Worm (Caenorhabditis elegans) whole organism, L2 larva: Measurements from ENCODE around the gene C45B11.5.
A peak's percentile ranks its signal among the peaks of the same experiment; 100 is the strongest.

Experiments used
- F13H6.1 ChIP-seq: sonication (generic microtip); optimal IDR thresholded peaks from 2 replicates; lab custom pipeline; 2016; ENCODE audit warnings: missing genetic modification characterization, missing compliant biosample characterization
- Y55F3AM.14 ChIP-seq: fragments of 200-800 bp; sonication (Bioruptor generic); optimal IDR thresholded peaks from 2 replicates; lab custom pipeline; 2018; ENCODE audit warnings: mild to moderate bottlenecking, missing genetic modification characterization, missing compliant biosample characterization
- alr-1 ChIP-seq: fragments of 150-350 bp; optimal IDR thresholded peaks from 2 replicates; lab custom pipeline; 2014; ENCODE audit warnings: missing biosample characterization, missing genetic modification characterization
- aly-2 ChIP-seq: fragments of 150-350 bp; optimal IDR thresholded peaks from 2 replicates; lab custom pipeline; 2014; ENCODE audit warnings: missing biosample characterization, missing genetic modification characterization
- blmp-1 ChIP-seq: sonication (generic microtip); optimal IDR thresholded peaks from 2 replicates; lab custom pipeline; 2017; ENCODE audit warnings: missing genetic modification characterization, mild to moderate bottlenecking, missing compliant biosample characterization, antibody characterized with exemption, moderate library complexity; ENCODE audit not compliant: insufficient read depth
- ceh-16 ChIP-seq: fragments of 150-350 bp; optimal IDR thresholded peaks from 2 replicates; lab custom pipeline; 2014; ENCODE audit warnings: missing biosample characterization, missing genetic modification characterization
- ceh-82 ChIP-seq: fragments of 150-350 bp; optimal IDR thresholded peaks from 2 replicates; lab custom pipeline; 2014; ENCODE audit warnings: missing biosample characterization, missing genetic modification characterization
- crh-2 ChIP-seq: sonication (generic microtip); optimal IDR thresholded peaks from 2 replicates; lab custom pipeline; 2017; ENCODE audit warnings: missing biosample characterization, missing genetic modification characterization
- egl-27 ChIP-seq: sonication (generic microtip); optimal IDR thresholded peaks from 3 replicates; lab custom pipeline; 2017; ENCODE audit warnings: missing biosample characterization, missing genetic modification reagents, missing genetic modification characterization
- elt-1 ChIP-seq: fragments of 150-350 bp; optimal IDR thresholded peaks from 2 replicates; lab custom pipeline; 2014; ENCODE audit warnings: missing biosample characterization, missing genetic modification characterization
- elt-3 ChIP-seq: sonication (generic microtip); optimal IDR thresholded peaks from 2 replicates; lab custom pipeline; 2017; ENCODE audit warnings: missing biosample characterization, missing genetic modification characterization
- fos-1 ChIP-seq: fragments of 150-350 bp; optimal IDR thresholded peaks from 2 replicates; lab custom pipeline; 2014; ENCODE audit warnings: missing biosample characterization, missing genetic modification characterization
- gmeb-1 ChIP-seq: fragments of 150-350 bp; optimal IDR thresholded peaks from 2 replicates; lab custom pipeline; 2014; ENCODE audit warnings: missing biosample characterization, missing genetic modification characterization
- lin-11 ChIP-seq: fragments of 150-350 bp; sonication (generic microtip); optimal IDR thresholded peaks from 2 replicates; lab custom pipeline; 2014; ENCODE audit warnings: missing biosample characterization, missing genetic modification characterization, inconsistent platforms, mixed read lengths
- lin-13 ChIP-seq: fragments of 150-350 bp; optimal IDR thresholded peaks from 2 replicates; lab custom pipeline; 2014; ENCODE audit warnings: missing biosample characterization, missing genetic modification reagents, missing genetic modification characterization
- lsy-2 ChIP-seq, 2 experiments: fragments of 150-350 bp in 1 of 2; sonication (generic microtip) in 1 of 2; optimal IDR thresholded peaks; 2 replicates each; lab custom pipeline; 2014 to 2017; ENCODE audit warnings: missing biosample characterization in 2 of 2, missing genetic modification characterization in 2 of 2
- mab-5 ChIP-seq: fragments of 150-350 bp; optimal IDR thresholded peaks from 2 replicates; lab custom pipeline; 2014; ENCODE audit warnings: missing biosample characterization, missing genetic modification characterization
- mbf-1 ChIP-seq: sonication (generic microtip); optimal IDR thresholded peaks from 2 replicates; lab custom pipeline; 2017; ENCODE audit warnings: missing biosample characterization, missing genetic modification characterization
- mdl-1 ChIP-seq, 2 experiments: fragments of 150-350 bp in 1 of 2; sonication (generic microtip) in 1 of 2; optimal IDR thresholded peaks; 2 replicates each; lab custom pipeline; 2017; ENCODE audit warnings: missing biosample characterization in 2 of 2, missing genetic modification characterization in 2 of 2
- nhr-10 ChIP-seq: sonication (generic microtip); optimal IDR thresholded peaks from 2 replicates; lab custom pipeline; 2017; ENCODE audit warnings: missing biosample characterization, missing genetic modification characterization
- nhr-11 ChIP-seq: fragments of 150-350 bp; optimal IDR thresholded peaks from 2 replicates; lab custom pipeline; 2014; ENCODE audit warnings: missing biosample characterization, missing genetic modification characterization
- nhr-12 ChIP-seq: fragments of 150-350 bp; optimal IDR thresholded peaks from 2 replicates; lab custom pipeline; 2014; ENCODE audit warnings: missing biosample characterization, missing genetic modification characterization
- nhr-129 ChIP-seq: fragments of 150-350 bp; optimal IDR thresholded peaks from 2 replicates; lab custom pipeline; 2014; ENCODE audit warnings: missing biosample characterization, missing genetic modification characterization
- nhr-21 ChIP-seq: fragments of 150-350 bp; optimal IDR thresholded peaks from 2 replicates; lab custom pipeline; 2014; ENCODE audit warnings: missing biosample characterization, missing genetic modification characterization
- nhr-23 ChIP-seq: fragments of 150-350 bp; optimal IDR thresholded peaks from 2 replicates; lab custom pipeline; 2014; ENCODE audit warnings: missing biosample characterization, missing genetic modification reagents, missing genetic modification characterization
- nhr-25 ChIP-seq: fragments of 150-350 bp; sonication (generic microtip); optimal IDR thresholded peaks from 3 replicates; lab custom pipeline; 2014; ENCODE audit warnings: missing biosample characterization, missing genetic modification characterization
- nhr-6 ChIP-seq: fragments of 150-350 bp; optimal IDR thresholded peaks from 2 replicates; lab custom pipeline; 2014; ENCODE audit warnings: missing biosample characterization, missing genetic modification characterization
- peb-1 ChIP-seq: fragments of 150-350 bp; optimal IDR thresholded peaks from 2 replicates; lab custom pipeline; 2014; ENCODE audit warnings: missing biosample characterization, missing genetic modification characterization
- sem-4 ChIP-seq: fragments of 150-350 bp; optimal IDR thresholded peaks from 2 replicates; lab custom pipeline; 2014; ENCODE audit warnings: missing biosample characterization, missing genetic modification reagents, missing genetic modification characterization
- skn-1 ChIP-seq: sonication (generic microtip); optimal IDR thresholded peaks from 2 replicates; lab custom pipeline; 2017; ENCODE audit warnings: missing biosample characterization, missing genetic modification characterization
- sma-3 ChIP-seq: sonication (generic microtip); optimal IDR thresholded peaks from 2 replicates; lab custom pipeline; 2016; ENCODE audit warnings: missing genetic modification reagents, missing genetic modification characterization, missing compliant biosample characterization
- sma-9 ChIP-seq, 2 experiments: fragments of 150-350 bp in 1 of 2; sonication (generic microtip) in 1 of 2; optimal IDR thresholded peaks; 2 replicates each; lab custom pipeline; 2014 to 2016; ENCODE audit warnings: missing genetic modification characterization in 2 of 2, mild to moderate bottlenecking in 1 of 2, missing biosample characterization in 1 of 2, missing compliant biosample characterization in 1 of 2, missing genetic modification reagents in 1 of 2, moderate library complexity in 1 of 2
- snpc-4 ChIP-seq: fragments of 150-350 bp; optimal IDR thresholded peaks from 2 replicates; lab custom pipeline; 2014; ENCODE audit warnings: missing biosample characterization, missing genetic modification characterization
- unc-39 ChIP-seq: fragments of 150-350 bp; optimal IDR thresholded peaks from 2 replicates; lab custom pipeline; 2014; ENCODE audit warnings: missing biosample characterization, missing genetic modification characterization
- unc-55 ChIP-seq: fragments of 150-350 bp; sonication (generic microtip); optimal IDR thresholded peaks from 3 replicates; lab custom pipeline; 2014; ENCODE audit warnings: missing biosample characterization, missing genetic modification reagents, missing genetic modification characterization
- unc-62 ChIP-seq: fragments of 150-350 bp; optimal IDR thresholded peaks from 2 replicates; lab custom pipeline; 2014; ENCODE audit warnings: missing biosample characterization, missing genetic modification reagents, missing genetic modification characterization
- ztf-1 ChIP-seq: fragments of 200-800 bp; sonication (Bioruptor generic); conservative IDR thresholded peaks from 2 replicates; pipeline ENCODE4 v1.3.6; 2022; ENCODE audit warnings: missing genetic modification characterization, missing compliant biosample characterization
- ztf-11 ChIP-seq: sonication (generic microtip); optimal IDR thresholded peaks from 2 replicates; lab custom pipeline; 2017; ENCODE audit warnings: missing biosample characterization, missing genetic modification characterization
- ztf-4 ChIP-seq: fragments of 150-350 bp; optimal IDR thresholded peaks from 2 replicates; lab custom pipeline; 2014; ENCODE audit warnings: missing biosample characterization, missing genetic modification characterization

The C45B11.5 gene

ce11 chrV:11069277-11069676, 27.7 kb downstream of the C45B11.5 start, which contains the start of gene T04C12.8:
T04C12.8 (minus strand) TSS chrV:11069358.
- peak; percentile 31 for TF ChIP-seq F13H6.1 (tag; lab: Kevin White, UChicago)
- TF ChIP-seq blmp-1 (tag; lab: Kevin White, UChicago): no peak
- no peak for TF ChIP-seq ztf-11 (tag; lab: Kevin White, UChicago)
- TF ChIP-seq lin-11 (tag; lab: Kevin White, UChicago): no peak
- TF ChIP-seq ztf-1 (GFP tag; lab: Robert Waterston, UW): no peak
- peak; percentile 62 for TF ChIP-seq crh-2
- TF ChIP-seq egl-27 (tag; lab: Kevin White, UChicago): peak; percentile 15
- peak in 1 of 2 experiments; percentile 33 for TF ChIP-seq mdl-1 (tag; optimal IDR thresholded peaks at IDR 0.05; lab: Kevin White, UChicago)
- no peak for TF ChIP-seq nhr-12
- peak in 1 of 2 experiments; percentile 46 for TF ChIP-seq lsy-2 (tag; optimal IDR thresholded peaks at IDR 0.05; lab: Kevin White, UChicago)
- TF ChIP-seq mab-5 (tag; lab: Kevin White, UChicago): no peak
- no peak for TF ChIP-seq mbf-1 (tag; lab: Kevin White, UChicago)
- TF ChIP-seq alr-1 (tag; lab: Kevin White, UChicago): no peak
- no peak for TF ChIP-seq elt-3
- no peak for TF ChIP-seq sem-4
- no peak for TF ChIP-seq unc-39 (tag; lab: Kevin White, UChicago)
- TF ChIP-seq Y55F3AM.14 (GFP tag; lab: Kevin White, UChicago): no peak
- no peak for TF ChIP-seq snpc-4
- TF ChIP-seq nhr-21 (tag; lab: Kevin White, UChicago): peak; percentile 5
- TF ChIP-seq unc-62: no peak
- TF ChIP-seq elt-1 (tag; lab: Kevin White, UChicago): no peak
- no peak for TF ChIP-seq peb-1 (tag; lab: Kevin White, UChicago)
- TF ChIP-seq sma-9 (GFP tag; optimal IDR thresholded peaks at IDR 0.05; lab: Kevin White, UChicago): peak; percentile 51
- no peak for TF ChIP-seq sma-9 (tag; optimal IDR thresholded peaks at IDR 0.05; lab: Kevin White, UChicago)
- TF ChIP-seq skn-1 (tag; lab: Kevin White, UChicago): peak; percentile 78
- TF ChIP-seq unc-55 (GFP tag; lab: Kevin White, UChicago): no peak
- peak; percentile 11 for TF ChIP-seq sma-3 (GFP tag; lab: Kevin White, UChicago)
- no peak for TF ChIP-seq nhr-6 (tag; lab: Kevin White, UChicago)
- no peak for TF ChIP-seq nhr-129 (tag; lab: Kevin White, UChicago)
- TF ChIP-seq ztf-4: no peak
- TF ChIP-seq ceh-82 (tag; lab: Kevin White, UChicago): no peak
- no peak for TF ChIP-seq ceh-16 (tag; lab: Kevin White, UChicago)
- TF ChIP-seq nhr-11 (tag; lab: Kevin White, UChicago): no peak
- TF ChIP-seq gmeb-1 (tag; lab: Kevin White, UChicago): peak; percentile 18
- TF ChIP-seq aly-2 (tag; lab: Kevin White, UChicago): no peak
- TF ChIP-seq fos-1 (tag; lab: Kevin White, UChicago): peak; percentile 86
- TF ChIP-seq nhr-10 (tag; lab: Kevin White, UChicago): no peak
- peak; percentile 13 for TF ChIP-seq nhr-25
- TF ChIP-seq lin-13 (GFP tag; lab: Kevin White, UChicago): no peak

ce11 chrV:11070388-11070787, 28.8 kb downstream of the C45B11.5 start:
- TF ChIP-seq blmp-1 (tag; lab: Kevin White, UChicago) (peak; percentile 81), snpc-4 (no peak), egl-27 (tag; lab: Kevin White, UChicago) (no peak), fos-1 (tag; lab: Kevin White, UChicago) (peak; percentile 17), nhr-21 (tag; lab: Kevin White, UChicago) (peak; percentile 12), unc-62 (no peak), sma-3 (GFP tag; lab: Kevin White, UChicago) (peak; percentile 7), crh-2 (peak; percentile 22), nhr-25 (peak; percentile 75)
- TF ChIP-seq, all 48 proteins: peak for 6

ce11 chrV:11071453-11071852, 29.9 kb downstream of the C45B11.5 start:
- TF ChIP-seq aly-2 (tag; lab: Kevin White, UChicago) (no peak), nhr-23 (no peak), ztf-11 (tag; lab: Kevin White, UChicago) (no peak), nhr-11 (tag; lab: Kevin White, UChicago) (no peak), mbf-1 (tag; lab: Kevin White, UChicago) (no peak), elt-1 (tag; lab: Kevin White, UChicago) (no peak), mab-5 (tag; lab: Kevin White, UChicago) (no peak)
